Worm (Caenorhabditis elegans) whole organism, late embryonic: ENCODE results near the gene T23F6.5.

Experiments used
- K09A11.1 ChIP-seq: sonication (generic microtip); optimal IDR thresholded peaks from 2 replicates; lab custom pipeline; 2017; ENCODE audit warnings: antibody characterized with exemption, mild to moderate bottlenecking, missing genetic modification characterization, missing compliant biosample characterization; ENCODE audit not compliant: insufficient read depth
- Y22D7AL.16 ChIP-seq: sonication (generic microtip); optimal IDR thresholded peaks from 2 replicates; lab custom pipeline; 2016; ENCODE audit warnings: missing genetic modification characterization, missing compliant biosample characterization
- ahr-1 ChIP-seq: sonication (generic microtip); optimal IDR thresholded peaks from 2 replicates; lab custom pipeline; 2016; ENCODE audit warnings: missing genetic modification characterization, missing compliant biosample characterization
- ceh-14 ChIP-seq: sonication (generic microtip); optimal IDR thresholded peaks from 2 replicates; lab custom pipeline; 2016; ENCODE audit warnings: missing genotype, missing genetic modification characterization, missing compliant biosample characterization
- ceh-19 ChIP-seq: fragments of 200-800 bp; sonication (Bioruptor generic); optimal IDR thresholded peaks from 2 replicates; lab custom pipeline; 2018; ENCODE audit warnings: mild to moderate bottlenecking, missing genetic modification characterization, missing compliant biosample characterization
- ceh-24 ChIP-seq: sonication (generic microtip); optimal IDR thresholded peaks from 2 replicates; lab custom pipeline; 2016; ENCODE audit warnings: mild to moderate bottlenecking, missing genetic modification characterization, missing compliant biosample characterization
- che-1 ChIP-seq: sonication (generic microtip); optimal IDR thresholded peaks from 2 replicates; lab custom pipeline; 2016; ENCODE audit warnings: mild to moderate bottlenecking, missing genetic modification characterization, missing compliant biosample characterization
- elt-2 ChIP-seq: sonication (generic microtip); optimal IDR thresholded peaks from 2 replicates; lab custom pipeline; 2016; ENCODE audit warnings: missing genetic modification reagents, missing genetic modification characterization, missing compliant biosample characterization
- fkh-10 ChIP-seq: fragments of 150-350 bp; optimal IDR thresholded peaks from 2 replicates; lab custom pipeline; 2014; ENCODE audit warnings: missing biosample characterization, missing genetic modification reagents, missing genetic modification characterization
- fkh-6 ChIP-seq: sonication (generic microtip); optimal IDR thresholded peaks from 2 replicates; lab custom pipeline; 2016; ENCODE audit warnings: missing genetic modification characterization, missing compliant biosample characterization
- hlh-6 ChIP-seq: sonication (generic microtip); optimal IDR thresholded peaks from 2 replicates; lab custom pipeline; 2016; ENCODE audit warnings: missing genotype, missing genetic modification characterization, missing compliant biosample characterization
- lim-6 ChIP-seq: sonication (generic microtip); optimal IDR thresholded peaks from 2 replicates; lab custom pipeline; 2016; ENCODE audit warnings: missing genetic modification characterization, missing compliant biosample characterization
- lin-11 ChIP-seq: fragments of 200-800 bp; sonication (Bioruptor generic); optimal IDR thresholded peaks from 2 replicates; lab custom pipeline; 2018; ENCODE audit warnings: mild to moderate bottlenecking, missing genetic modification characterization, missing compliant biosample characterization
- madf-2 ChIP-seq: sonication (generic microtip); optimal IDR thresholded peaks from 2 replicates; lab custom pipeline; 2017; ENCODE audit warnings: missing genetic modification characterization, missing compliant biosample characterization
- mec-3 ChIP-seq: sonication (generic microtip); optimal IDR thresholded peaks from 2 replicates; lab custom pipeline; 2016; ENCODE audit warnings: borderline replicate concordance, missing genetic modification characterization, missing compliant biosample characterization
- nfya-1 ChIP-seq: sonication (generic microtip); optimal IDR thresholded peaks from 2 replicates; lab custom pipeline; 2017; ENCODE audit warnings: missing genetic modification characterization, mild to moderate bottlenecking, missing compliant biosample characterization, antibody characterized with exemption, moderate library complexity
- nhr-232 ChIP-seq: sonication (generic microtip); optimal IDR thresholded peaks from 2 replicates; lab custom pipeline; 2016; ENCODE audit warnings: missing genetic modification characterization, missing compliant biosample characterization
- npax-4 ChIP-seq: sonication (generic microtip); optimal IDR thresholded peaks from 2 replicates; lab custom pipeline; 2016; ENCODE audit warnings: missing genetic modification characterization, missing compliant biosample characterization
- pat-9 ChIP-seq: fragments of 200-800 bp; sonication (Bioruptor generic); optimal IDR thresholded peaks from 2 replicates; lab custom pipeline; 2018; ENCODE audit warnings: mild to moderate bottlenecking, missing genetic modification characterization, moderate library complexity, missing compliant biosample characterization
- pax-1 ChIP-seq: fragments of 150-350 bp; optimal IDR thresholded peaks from 2 replicates; lab custom pipeline; 2014; ENCODE audit warnings: missing biosample characterization, missing genetic modification characterization
- pha-2 ChIP-seq: sonication (generic microtip); optimal IDR thresholded peaks from 2 replicates; lab custom pipeline; 2017; ENCODE audit warnings: mild to moderate bottlenecking, missing genetic modification characterization, missing compliant biosample characterization
- pha-4 ChIP-seq: fragments of 150-350 bp; optimal IDR thresholded peaks from 2 replicates; lab custom pipeline; 2018; ENCODE audit warnings: missing biosample characterization, missing genetic modification reagents, missing genetic modification characterization
- pros-1 ChIP-seq: fragments of 150-350 bp; optimal IDR thresholded peaks from 2 replicates; lab custom pipeline; 2014; ENCODE audit warnings: missing biosample characterization, missing genetic modification reagents, missing genetic modification characterization
- ref-2 ChIP-seq: sonication (generic microtip); optimal IDR thresholded peaks from 2 replicates; lab custom pipeline; 2016; ENCODE audit warnings: missing genetic modification characterization, missing compliant biosample characterization
- sdc-2 ChIP-seq: sonication (generic microtip); optimal IDR thresholded peaks from 2 replicates; lab custom pipeline; 2016; ENCODE audit warnings: missing genotype, missing genetic modification characterization, missing compliant biosample characterization
- sox-4 ChIP-seq: sonication (generic microtip); optimal IDR thresholded peaks from 2 replicates; lab custom pipeline; 2017; ENCODE audit warnings: mild to moderate bottlenecking, missing genetic modification characterization, inconsistent platforms, missing compliant biosample characterization
- syd-9 ChIP-seq: sonication (generic microtip); optimal IDR thresholded peaks from 2 replicates; lab custom pipeline; 2016; ENCODE audit warnings: mild to moderate bottlenecking, missing genetic modification characterization, moderate library complexity, missing compliant biosample characterization
- ttx-3 ChIP-seq: sonication (generic microtip); optimal IDR thresholded peaks from 2 replicates; lab custom pipeline; 2016; ENCODE audit warnings: missing genetic modification reagents, missing genetic modification characterization, missing compliant biosample characterization
- unc-3 ChIP-seq, 2 experiments: fragments of 200-800 bp in 1 of 2; sonication (Bioruptor generic) in 1 of 2; sonication (generic microtip) in 1 of 2; conservative IDR thresholded peaks in 1 of 2; optimal IDR thresholded peaks in 1 of 2; 2 replicates each; pipeline versions ENCODE4 v1.3.6 to Lab custom; 2016 to 2022; ENCODE audit warnings: missing compliant biosample characterization in 2 of 2, missing genetic modification characterization in 2 of 2, missing genetic modification reagents in 1 of 2
- unc-42 ChIP-seq: sonication (generic microtip); optimal IDR thresholded peaks from 2 replicates; lab custom pipeline; 2016; ENCODE audit warnings: missing genotype, missing genetic modification characterization, missing compliant biosample characterization
- unc-86 ChIP-seq: sonication (generic microtip); optimal IDR thresholded peaks from 2 replicates; lab custom pipeline; 2016; ENCODE audit warnings: missing genetic modification characterization, missing compliant biosample characterization

T23F6.5 gene

DNA sequence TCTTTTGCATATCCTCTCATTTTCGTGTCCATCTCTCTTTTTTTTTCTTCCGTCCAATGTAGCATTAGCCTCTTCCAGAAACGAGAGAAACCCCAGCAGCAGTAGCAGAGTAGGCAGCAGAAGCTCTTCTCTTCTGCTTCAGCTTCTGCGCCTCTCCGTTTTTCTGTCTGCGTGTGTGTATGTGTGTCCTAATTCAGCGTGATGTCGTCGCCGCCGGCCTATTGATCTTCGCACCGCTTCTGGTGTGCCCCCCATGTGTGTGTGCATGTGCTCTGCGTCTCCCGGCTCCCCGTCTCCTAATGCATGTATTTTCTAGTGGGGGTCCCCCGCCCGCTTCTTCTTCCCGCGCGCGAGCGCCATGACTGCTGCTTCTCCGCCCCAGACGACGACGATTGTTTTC is 30.1 kb upstream of the T23F6.5 start (continued):
- no peak for TF ChIP-seq pax-1 (tag; lab: Kevin White, UChicago)
- no peak for TF ChIP-seq pha-4 (tag; lab: Kevin White, UChicago)
- TF ChIP-seq elt-2 (tag; lab: Kevin White, UChicago), result no peak
- no peak for TF ChIP-seq ahr-1
- TF ChIP-seq lim-6 (tag; lab: Kevin White, UChicago), result no peak
- TF ChIP-seq unc-3 (GFP tag; conservative IDR thresholded peaks at IDR 0.05; lab: Robert Waterston, UW), result no peak; the same call in 1 of the 2 replicates
- TF ChIP-seq unc-3 (tag; optimal IDR thresholded peaks at IDR 0.05; lab: Kevin White, UChicago), result peak; percentile 11
- TF ChIP-seq mec-3 (tag; lab: Kevin White, UChicago), result peak; percentile 11
- TF ChIP-seq syd-9 (tag; lab: Kevin White, UChicago), result peak; percentile 50
- TF ChIP-seq K09A11.1 (tag; lab: Kevin White, UChicago), result no peak
- TF ChIP-seq pros-1 (tag; lab: Kevin White, UChicago), result peak; percentile 29
- peak; percentile 1 for TF ChIP-seq ceh-19 (GFP tag; lab: Kevin White, UChicago)
- TF ChIP-seq unc-42 (tag; lab: Kevin White, UChicago), result peak; percentile 90
- TF ChIP-seq pha-2 (tag; lab: Kevin White, UChicago), result no peak
- peak; percentile 71 for TF ChIP-seq ceh-14 (tag; lab: Kevin White, UChicago)
- no peak for TF ChIP-seq lin-11 (tag; lab: Kevin White, UChicago)
- TF ChIP-seq fkh-10 (GFP tag; lab: Kevin White, UChicago), result peak; percentile 50
- no peak for TF ChIP-seq fkh-6 (tag; lab: Kevin White, UChicago)
- TF ChIP-seq ref-2 (tag; lab: Kevin White, UChicago), result peak; percentile 56
- TF ChIP-seq che-1 (tag; lab: Kevin White, UChicago), result no peak
- no peak for TF ChIP-seq pat-9 (tag; lab: Kevin White, UChicago)
- TF ChIP-seq ttx-3 (tag; lab: Kevin White, UChicago), result no peak
- no peak for TF ChIP-seq sox-4 (tag; lab: Kevin White, UChicago)
- no peak for TF ChIP-seq npax-4
- no peak for TF ChIP-seq hlh-6 (tag; lab: Kevin White, UChicago)

DNA sequence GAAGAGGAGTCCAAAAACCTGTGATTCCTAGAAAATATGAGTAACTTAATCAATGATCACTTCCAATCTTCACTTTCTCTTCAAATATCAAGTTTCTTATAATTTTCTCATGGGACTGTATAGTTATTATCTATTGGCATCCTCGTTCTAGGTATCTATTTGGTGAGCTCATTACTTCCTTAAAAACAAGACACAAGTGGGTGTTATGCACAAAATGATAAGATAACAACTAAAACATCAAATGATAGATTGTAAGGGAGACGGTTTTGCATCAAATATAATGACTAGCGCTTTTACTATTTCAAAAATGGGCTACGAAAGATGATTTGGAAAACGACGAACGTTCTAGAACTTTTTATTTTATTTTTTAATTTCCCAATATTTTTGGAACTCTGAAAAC is 23.7 kb upstream of the T23F6.5 start, which contains the start of gene ZK897.10:
Gene ZK897.10, plus strand, starts transcription at position 285 of the 400 bp plus-strand sequence.
- TF ChIP-seq unc-86 (no peak), elt-2 (tag; lab: Kevin White, UChicago) (peak; percentile 86)
- TF ChIP-seq, all 69 proteins: peak for 1

ce11 chrIV:12762782-12763181 is 21.4 kb upstream of the T23F6.5 start:
- TF ChIP-seq unc-42 (tag; lab: Kevin White, UChicago), result peak; percentile 90
- TF ChIP-seq sdc-2 (tag; lab: Kevin White, UChicago), result no peak

ce11 chrIV:12757470-12757869 is 16.1 kb upstream of the T23F6.5 start, which contains the start of gene flp-9:
TSS of gene flp-9 (minus strand) at chrIV:12757570.
- TF ChIP-seq unc-3 (GFP tag; conservative IDR thresholded peaks at IDR 0.05; lab: Robert Waterston, UW), result no peak
- no peak for TF ChIP-seq unc-3 (tag; optimal IDR thresholded peaks at IDR 0.05; lab: Kevin White, UChicago)
- TF ChIP-seq ceh-24 (tag; lab: Kevin White, UChicago), result no peak

DNA sequence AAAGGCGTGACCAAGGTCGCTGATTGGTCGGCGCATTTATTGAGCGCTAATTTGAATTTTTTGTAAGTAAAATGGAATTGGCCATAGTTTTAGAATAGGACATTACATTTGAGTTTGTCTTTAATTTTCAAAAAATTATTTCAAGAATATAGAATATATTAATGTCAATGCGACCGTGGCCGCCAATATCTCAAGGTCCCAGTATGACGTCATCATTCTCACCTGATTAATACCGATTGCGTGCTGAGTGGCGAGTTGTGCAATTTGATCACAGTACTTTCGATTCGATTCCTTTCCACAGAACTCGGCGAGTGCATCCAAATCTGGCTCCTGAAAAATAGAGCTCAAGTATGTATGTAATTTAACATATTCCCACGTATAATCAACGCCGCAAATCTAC is 14.3 kb upstream of the T23F6.5 start:
- TF ChIP-seq Y22D7AL.16 (tag; lab: Kevin White, UChicago), result no peak
- TF ChIP-seq nfya-1 (tag; lab: Kevin White, UChicago), result peak; percentile 69

- TF ChIP-seq lin-11 (tag; lab: Kevin White, UChicago) (no peak), madf-2 (no peak), nfya-1 (tag; lab: Kevin White, UChicago) (peak; percentile 60), nhr-232 (tag; lab: Kevin White, UChicago) (no peak)
These were observed 12.8 kb upstream of the T23F6.5 start for ce11 chrIV:12754170-12754569.
